Worm (Caenorhabditis elegans) whole organism, L2 larva: ENCODE results near the gene nlp-33.

Source experiments
- F13H6.1 ChIP-seq: sonication (generic microtip); optimal IDR thresholded peaks from 2 replicates; lab custom pipeline; 2016; ENCODE audit warnings: missing genetic modification characterization, missing compliant biosample characterization
- R02D3.7 ChIP-seq: fragments of 150-350 bp; optimal IDR thresholded peaks from 2 replicates; lab custom pipeline; 2014; ENCODE audit warnings: missing biosample characterization, missing genetic modification characterization
- Y55F3AM.14 ChIP-seq: fragments of 200-800 bp; sonication (Bioruptor generic); optimal IDR thresholded peaks from 2 replicates; lab custom pipeline; 2018; ENCODE audit warnings: mild to moderate bottlenecking, missing genetic modification characterization, missing compliant biosample characterization
- alr-1 ChIP-seq: fragments of 150-350 bp; optimal IDR thresholded peaks from 2 replicates; lab custom pipeline; 2014; ENCODE audit warnings: missing biosample characterization, missing genetic modification characterization
- aly-2 ChIP-seq: fragments of 150-350 bp; optimal IDR thresholded peaks from 2 replicates; lab custom pipeline; 2014; ENCODE audit warnings: missing biosample characterization, missing genetic modification characterization
- ama-1 ChIP-seq: fragments of 150-350 bp; optimal IDR thresholded peaks from 2 replicates; lab custom pipeline; 2018; ENCODE audit warnings: inconsistent platforms
- blmp-1 ChIP-seq: sonication (generic microtip); optimal IDR thresholded peaks from 2 replicates; lab custom pipeline; 2017; ENCODE audit warnings: missing genetic modification characterization, mild to moderate bottlenecking, missing compliant biosample characterization, antibody characterized with exemption, moderate library complexity; ENCODE audit not compliant: insufficient read depth
- ceh-16 ChIP-seq: fragments of 150-350 bp; optimal IDR thresholded peaks from 2 replicates; lab custom pipeline; 2014; ENCODE audit warnings: missing biosample characterization, missing genetic modification characterization
- ceh-82 ChIP-seq: fragments of 150-350 bp; optimal IDR thresholded peaks from 2 replicates; lab custom pipeline; 2014; ENCODE audit warnings: missing biosample characterization, missing genetic modification characterization
- elt-3 ChIP-seq: sonication (generic microtip); optimal IDR thresholded peaks from 2 replicates; lab custom pipeline; 2017; ENCODE audit warnings: missing biosample characterization, missing genetic modification characterization
- fos-1 ChIP-seq: fragments of 150-350 bp; optimal IDR thresholded peaks from 2 replicates; lab custom pipeline; 2014; ENCODE audit warnings: missing biosample characterization, missing genetic modification characterization
- gmeb-1 ChIP-seq: fragments of 150-350 bp; optimal IDR thresholded peaks from 2 replicates; lab custom pipeline; 2014; ENCODE audit warnings: missing biosample characterization, missing genetic modification characterization
- lin-11 ChIP-seq: fragments of 150-350 bp; sonication (generic microtip); optimal IDR thresholded peaks from 2 replicates; lab custom pipeline; 2014; ENCODE audit warnings: missing biosample characterization, missing genetic modification characterization, inconsistent platforms, mixed read lengths
- lin-13 ChIP-seq: fragments of 150-350 bp; optimal IDR thresholded peaks from 2 replicates; lab custom pipeline; 2014; ENCODE audit warnings: missing biosample characterization, missing genetic modification reagents, missing genetic modification characterization
- lsy-2 ChIP-seq, 2 experiments: fragments of 150-350 bp in 1 of 2; sonication (generic microtip) in 1 of 2; optimal IDR thresholded peaks; 2 replicates each; lab custom pipeline; 2014 to 2017; ENCODE audit warnings: missing biosample characterization in 2 of 2, missing genetic modification characterization in 2 of 2
- mab-5 ChIP-seq: fragments of 150-350 bp; optimal IDR thresholded peaks from 2 replicates; lab custom pipeline; 2014; ENCODE audit warnings: missing biosample characterization, missing genetic modification characterization
- mbf-1 ChIP-seq: sonication (generic microtip); optimal IDR thresholded peaks from 2 replicates; lab custom pipeline; 2017; ENCODE audit warnings: missing biosample characterization, missing genetic modification characterization
- mdl-1 ChIP-seq, 2 experiments: fragments of 150-350 bp in 1 of 2; sonication (generic microtip) in 1 of 2; optimal IDR thresholded peaks; 2 replicates each; lab custom pipeline; 2017; ENCODE audit warnings: missing biosample characterization in 2 of 2, missing genetic modification characterization in 2 of 2
- nhr-10 ChIP-seq: sonication (generic microtip); optimal IDR thresholded peaks from 2 replicates; lab custom pipeline; 2017; ENCODE audit warnings: missing biosample characterization, missing genetic modification characterization
- nhr-12 ChIP-seq: fragments of 150-350 bp; optimal IDR thresholded peaks from 2 replicates; lab custom pipeline; 2014; ENCODE audit warnings: missing biosample characterization, missing genetic modification characterization
- nhr-21 ChIP-seq: fragments of 150-350 bp; optimal IDR thresholded peaks from 2 replicates; lab custom pipeline; 2014; ENCODE audit warnings: missing biosample characterization, missing genetic modification characterization
- nhr-23 ChIP-seq: fragments of 150-350 bp; optimal IDR thresholded peaks from 2 replicates; lab custom pipeline; 2014; ENCODE audit warnings: missing biosample characterization, missing genetic modification reagents, missing genetic modification characterization
- nhr-237 ChIP-seq: fragments of 150-350 bp; optimal IDR thresholded peaks from 2 replicates; lab custom pipeline; 2014; ENCODE audit warnings: missing biosample characterization, missing genetic modification characterization
- nhr-25 ChIP-seq: fragments of 150-350 bp; sonication (generic microtip); optimal IDR thresholded peaks from 3 replicates; lab custom pipeline; 2014; ENCODE audit warnings: missing biosample characterization, missing genetic modification characterization
- nhr-6 ChIP-seq: fragments of 150-350 bp; optimal IDR thresholded peaks from 2 replicates; lab custom pipeline; 2014; ENCODE audit warnings: missing biosample characterization, missing genetic modification characterization
- nhr-77 ChIP-seq: fragments of 150-350 bp; optimal IDR thresholded peaks from 2 replicates; lab custom pipeline; 2014; ENCODE audit warnings: missing biosample characterization, missing genetic modification characterization
- sem-4 ChIP-seq: fragments of 150-350 bp; optimal IDR thresholded peaks from 2 replicates; lab custom pipeline; 2014; ENCODE audit warnings: missing biosample characterization, missing genetic modification reagents, missing genetic modification characterization
- sma-3 ChIP-seq: sonication (generic microtip); optimal IDR thresholded peaks from 2 replicates; lab custom pipeline; 2016; ENCODE audit warnings: missing genetic modification reagents, missing genetic modification characterization, missing compliant biosample characterization
- sma-9 ChIP-seq, 2 experiments: fragments of 150-350 bp in 1 of 2; sonication (generic microtip) in 1 of 2; optimal IDR thresholded peaks; 2 replicates each; lab custom pipeline; 2014 to 2016; ENCODE audit warnings: missing genetic modification characterization in 2 of 2, mild to moderate bottlenecking in 1 of 2, missing biosample characterization in 1 of 2, missing compliant biosample characterization in 1 of 2, missing genetic modification reagents in 1 of 2, moderate library complexity in 1 of 2
- snpc-4 ChIP-seq: fragments of 150-350 bp; optimal IDR thresholded peaks from 2 replicates; lab custom pipeline; 2014; ENCODE audit warnings: missing biosample characterization, missing genetic modification characterization
- unc-39 ChIP-seq: fragments of 150-350 bp; optimal IDR thresholded peaks from 2 replicates; lab custom pipeline; 2014; ENCODE audit warnings: missing biosample characterization, missing genetic modification characterization
- unc-55 ChIP-seq: fragments of 150-350 bp; sonication (generic microtip); optimal IDR thresholded peaks from 3 replicates; lab custom pipeline; 2014; ENCODE audit warnings: missing biosample characterization, missing genetic modification reagents, missing genetic modification characterization
- zag-1 ChIP-seq: fragments of 150-350 bp; optimal IDR thresholded peaks from 2 replicates; lab custom pipeline; 2014; ENCODE audit warnings: missing biosample characterization, missing genetic modification characterization
- ztf-1 ChIP-seq: fragments of 200-800 bp; sonication (Bioruptor generic); conservative IDR thresholded peaks from 2 replicates; pipeline ENCODE4 v1.3.6; 2022; ENCODE audit warnings: missing genetic modification characterization, missing compliant biosample characterization
- ztf-4 ChIP-seq: fragments of 150-350 bp; optimal IDR thresholded peaks from 2 replicates; lab custom pipeline; 2014; ENCODE audit warnings: missing biosample characterization, missing genetic modification characterization

The nlp-33 gene

DNA sequence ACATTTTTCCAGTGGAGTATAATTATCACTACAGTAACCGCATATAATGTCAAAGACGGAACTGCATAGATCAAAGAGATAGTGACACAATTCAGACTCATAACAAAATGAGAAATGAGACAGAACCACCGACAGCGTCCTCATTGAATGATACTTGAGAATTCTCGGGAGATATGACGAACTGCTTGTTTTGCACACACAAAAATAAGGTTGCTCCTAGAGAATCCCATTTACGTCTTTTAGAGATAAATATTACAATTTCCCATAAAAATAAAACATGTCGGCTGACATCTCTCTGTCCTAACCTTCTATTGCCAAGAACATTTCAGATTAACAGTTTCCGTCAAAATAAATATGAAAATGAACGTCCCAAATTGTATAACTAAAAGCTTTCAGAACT is 8.4 kb downstream of the nlp-33 start, which contains the start of gene srg-38:
Gene srg-38, minus strand, starts transcription at position 101 of the 400 bp plus-strand sequence.
- TF ChIP-seq aly-2 (tag; lab: Kevin White, UChicago) = no peak
- TF ChIP-seq nhr-6 (tag; lab: Kevin White, UChicago) = no peak
- no peak for TF ChIP-seq elt-3 (tag; lab: Kevin White, UChicago)
- no peak for TF ChIP-seq mab-5 (tag; lab: Kevin White, UChicago)
- no peak for TF ChIP-seq R02D3.7
- TF ChIP-seq alr-1 = no peak
- TF ChIP-seq ceh-16 (tag; lab: Kevin White, UChicago) = no peak
- TF ChIP-seq sma-3 (GFP tag; lab: Kevin White, UChicago) = no peak
- TF ChIP-seq F13H6.1 (tag; lab: Kevin White, UChicago) = no peak
- TF ChIP-seq nhr-23 (tag; lab: Kevin White, UChicago) = no peak
- TF ChIP-seq unc-55 (GFP tag; lab: Kevin White, UChicago) = no peak
- TF ChIP-seq ztf-1 = no peak
- TF ChIP-seq fos-1 (tag; lab: Kevin White, UChicago) = no peak
- no peak for TF ChIP-seq gmeb-1 (tag; lab: Kevin White, UChicago)
- no peak for TF ChIP-seq snpc-4 (tag; lab: Kevin White, UChicago)
- TF ChIP-seq nhr-10 (tag; lab: Kevin White, UChicago) = no peak
- no peak for TF ChIP-seq sem-4 (tag; lab: Kevin White, UChicago)
- TF ChIP-seq lin-11 = no peak
- no peak for TF ChIP-seq nhr-25
- no peak for TF ChIP-seq Y55F3AM.14

- TF ChIP-seq sem-4 (tag; lab: Kevin White, UChicago) (no peak), zag-1 (tag; lab: Kevin White, UChicago) (no peak), lin-11 (no peak), R02D3.7 (no peak), nhr-10 (tag; lab: Kevin White, UChicago) (no peak), mab-5 (tag; lab: Kevin White, UChicago) (no peak), sma-3 (GFP tag; lab: Kevin White, UChicago) (no peak), sma-9 (GFP tag; optimal IDR thresholded peaks at IDR 0.05; lab: Kevin White, UChicago) (no peak), sma-9 (tag; optimal IDR thresholded peaks at IDR 0.05; lab: Kevin White, UChicago) (no peak), mdl-1 (tag; optimal IDR thresholded peaks at IDR 0.05; lab: Kevin White, UChicago) (no peak), ceh-82 (tag; lab: Kevin White, UChicago) (no peak), nhr-21 (no peak), blmp-1 (no peak), ceh-16 (tag; lab: Kevin White, UChicago) (no peak), ztf-4 (tag; lab: Kevin White, UChicago) (no peak), aly-2 (tag; lab: Kevin White, UChicago) (no peak), ztf-1 (no peak), ama-1 (lab: Kevin White, UChicago) (no peak), lin-13 (no peak), nhr-12 (tag; lab: Kevin White, UChicago) (no peak)
These were observed 9.4 kb downstream of the nlp-33 start for ce11 chrV:11156589-11156988.

- TF ChIP-seq ceh-82 (tag; lab: Kevin White, UChicago) = no peak
- no peak for TF ChIP-seq lsy-2 (tag; optimal IDR thresholded peaks at IDR 0.05; lab: Kevin White, UChicago)
These were observed 10.8 kb downstream of the nlp-33 start, which contains the start of gene srg-42 for ce11 chrV:11157947-11158346. TSS of gene srg-42 (minus strand) at chrV:11158047.

DNA sequence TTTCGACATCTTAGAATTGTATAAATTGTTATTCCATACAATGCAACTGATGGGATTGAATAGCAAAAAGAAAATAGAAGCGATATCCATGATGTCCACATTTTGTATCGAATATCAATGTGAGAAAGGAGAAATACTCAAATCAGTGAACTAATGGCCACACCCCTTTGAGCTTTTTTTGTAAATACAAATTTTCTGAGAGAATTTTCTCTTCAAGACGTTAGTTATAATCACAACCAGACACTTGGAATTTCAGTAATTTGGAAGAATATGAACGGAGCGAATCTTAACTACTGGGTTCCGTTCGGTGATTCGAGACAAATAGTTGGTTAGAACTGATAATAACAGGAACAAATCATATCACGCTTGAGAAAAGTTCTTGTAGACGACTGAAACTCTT is 14.6 kb downstream of the nlp-33 start, which contains the start of gene srg-41:
Gene srg-41, minus strand, starts transcription at position 101 of the 400 bp plus-strand sequence.
- no peak for TF ChIP-seq nhr-77 (tag; lab: Kevin White, UChicago)
- no peak for TF ChIP-seq blmp-1
- TF ChIP-seq F13H6.1 (tag; lab: Kevin White, UChicago) = no peak
- no peak for TF ChIP-seq sem-4 (tag; lab: Kevin White, UChicago)
- no peak for TF ChIP-seq elt-3 (tag; lab: Kevin White, UChicago)
- TF ChIP-seq unc-39 (tag; lab: Kevin White, UChicago) = no peak
- no peak for TF ChIP-seq mdl-1 (tag; optimal IDR thresholded peaks at IDR 0.05; lab: Kevin White, UChicago)
- no peak for TF ChIP-seq ceh-16 (tag; lab: Kevin White, UChicago)
- no peak for TF ChIP-seq mbf-1
- TF ChIP-seq nhr-237 (tag; lab: Kevin White, UChicago) = no peak
- no peak for TF ChIP-seq mab-5 (tag; lab: Kevin White, UChicago)
